Worm (Caenorhabditis elegans) whole organism, L4 larva: ENCODE measurements around the gene nlp-47.

Experiments
- F26F4.8 ChIP-seq: fragments of 200-800 bp; sonication (Bioruptor generic); conservative IDR thresholded peaks from 2 replicates; pipeline ENCODE4 v1.3.6; 2022; ENCODE audit warnings: missing genetic modification characterization, missing compliant biosample characterization
- F37D6.2 ChIP-seq: sonication (generic microtip); optimal IDR thresholded peaks from 2 replicates; lab custom pipeline; 2016; ENCODE audit warnings: mild to moderate bottlenecking, missing genetic modification characterization, missing compliant biosample characterization
- F49E8.2 ChIP-seq: sonication (generic microtip); optimal IDR thresholded peaks from 2 replicates; lab custom pipeline; 2016; ENCODE audit warnings: missing compliant biosample characterization, mild to moderate bottlenecking, missing genetic modification characterization, borderline replicate concordance
- R02D3.7 ChIP-seq: fragments of 150-350 bp; sonication (generic microtip); optimal IDR thresholded peaks from 3 replicates; lab custom pipeline; 2014; ENCODE audit warnings: missing biosample characterization, missing genetic modification characterization
- T20F7.1 ChIP-seq: fragments of 200-800 bp; sonication (Bioruptor generic); optimal IDR thresholded peaks from 2 replicates; lab custom pipeline; 2018; ENCODE audit warnings: mild to moderate bottlenecking, missing genetic modification characterization, missing compliant biosample characterization
- Y48G9A.11 ChIP-seq: fragments of 200-800 bp; sonication (Bioruptor generic); IDR thresholded peaks from 2 replicates; pipeline ENCODE4 v1.3.6; 2022; ENCODE audit warnings: missing genetic modification reagents, missing genetic modification characterization, missing compliant biosample characterization
- Y75B8A.6 ChIP-seq: fragments of 200-800 bp; sonication (Bioruptor generic); IDR thresholded peaks from 2 replicates; pipeline ENCODE4 v1.3.6; 2022; ENCODE audit warnings: missing genetic modification reagents, missing genetic modification characterization, missing compliant biosample characterization
- ZK546.5 ChIP-seq, 2 experiments: sonication (generic microtip); optimal IDR thresholded peaks; 2 replicates each; lab custom pipeline; 2017; ENCODE audit warnings: missing biosample characterization in 2 of 2, missing genetic modification characterization in 2 of 2
- aha-1 ChIP-seq: fragments of 150-350 bp; peaks from one replicate; lab custom pipeline; 2014; ENCODE audit warnings: missing biosample characterization, missing genetic modification characterization
- arid-1 ChIP-seq: fragments of 200-800 bp; sonication (Bioruptor generic); conservative IDR thresholded peaks from 2 replicates; pipeline ENCODE4 v1.3.6; 2022; ENCODE audit warnings: missing genetic modification reagents, missing genetic modification characterization, missing compliant biosample characterization
- attf-4 ChIP-seq: sonication (generic microtip); optimal IDR thresholded peaks from 3 replicates; lab custom pipeline; 2017; ENCODE audit warnings: missing biosample characterization, missing genetic modification characterization
- ceh-28 ChIP-seq: fragments of 150-350 bp; optimal IDR thresholded peaks from 2 replicates; lab custom pipeline; 2014; ENCODE audit warnings: missing biosample characterization, missing genetic modification reagents, missing genetic modification characterization
- ceh-44 ChIP-seq: fragments of 200-800 bp; sonication (Bioruptor generic); IDR thresholded peaks from 2 replicates; pipeline ENCODE4 v1.3.6; 2022; ENCODE audit warnings: missing genetic modification reagents, missing genetic modification characterization, missing compliant biosample characterization
- ceh-62 ChIP-seq: sonication (generic microtip); optimal IDR thresholded peaks from 2 replicates; lab custom pipeline; 2017; ENCODE audit warnings: missing biosample characterization, missing genetic modification characterization
- ces-1 ChIP-seq: fragments of 150-350 bp; sonication (generic microtip); optimal IDR thresholded peaks from 4 replicates; lab custom pipeline; 2014; ENCODE audit warnings: missing biosample characterization, missing genetic modification reagents, missing genetic modification characterization
- cey-2 ChIP-seq: sonication (generic microtip); optimal IDR thresholded peaks from 3 replicates; lab custom pipeline; 2017; ENCODE audit warnings: missing genetic modification characterization, mild to moderate bottlenecking, missing compliant biosample characterization, antibody characterized with exemption, borderline replicate concordance; ENCODE audit not compliant: insufficient read depth
- daf-16 ChIP-seq, 3 experiments: sonication (generic microtip); optimal IDR thresholded peaks; 2 replicates each; lab custom pipeline; 2016 to 2017; ENCODE audit warnings: missing genetic modification characterization in 3 of 3, missing genetic modification reagents in 3 of 3, mild to moderate bottlenecking in 2 of 3, missing compliant biosample characterization in 2 of 3, missing biosample characterization in 1 of 3, moderate library complexity in 1 of 3
- dmd-8 ChIP-seq: fragments of 200-800 bp; sonication (Bioruptor generic); IDR thresholded peaks from 2 replicates; pipeline ENCODE4 v1.3.6; 2022; ENCODE audit warnings: missing genetic modification characterization, missing compliant biosample characterization
- egl-27 ChIP-seq: sonication (generic microtip); optimal IDR thresholded peaks from 3 replicates; lab custom pipeline; 2017; ENCODE audit warnings: missing biosample characterization, missing genetic modification reagents, missing genetic modification characterization
- gei-8 ChIP-seq: fragments of 200-800 bp; sonication (Bioruptor generic); optimal IDR thresholded peaks from 2 replicates; lab custom pipeline; 2018; ENCODE audit warnings: mild to moderate bottlenecking, missing genetic modification characterization, missing compliant biosample characterization
- hif-1 ChIP-seq, 2 experiments: sonication (generic microtip); optimal IDR thresholded peaks; 2 replicates each; lab custom pipeline; 2016 to 2017; ENCODE audit warnings: missing compliant biosample characterization in 2 of 2, missing genetic modification characterization in 2 of 2, missing genetic modification reagents in 2 of 2, missing genotype in 2 of 2, mild to moderate bottlenecking in 1 of 2
- hlh-30 ChIP-seq: sonication (generic microtip); optimal IDR thresholded peaks from 2 replicates; lab custom pipeline; 2017; ENCODE audit warnings: antibody characterized with exemption, mild to moderate bottlenecking, missing genetic modification characterization, missing compliant biosample characterization; ENCODE audit not compliant: insufficient read depth
- lim-7 ChIP-seq: fragments of 200-800 bp; sonication (Bioruptor generic); IDR thresholded peaks from 2 replicates; pipeline ENCODE4 v1.3.6; 2022; ENCODE audit warnings: missing genetic modification characterization, missing compliant biosample characterization
- lin-1 ChIP-seq: fragments of 200-800 bp; sonication (Bioruptor generic); IDR thresholded peaks from 2 replicates; pipeline ENCODE4 v1.3.6; 2022; ENCODE audit warnings: missing genetic modification reagents, missing genetic modification characterization, missing compliant biosample characterization
- lin-13 ChIP-seq: fragments of 150-350 bp; optimal IDR thresholded peaks from 2 replicates; lab custom pipeline; 2014; ENCODE audit warnings: missing biosample characterization, missing genetic modification reagents, missing genetic modification characterization
- lin-15B ChIP-seq: fragments of 150-350 bp; sonication (generic microtip); optimal IDR thresholded peaks from 3 replicates; lab custom pipeline; 2014; ENCODE audit warnings: missing biosample characterization, missing genetic modification characterization
- lir-3 ChIP-seq: sonication (generic microtip); optimal IDR thresholded peaks from 2 replicates; lab custom pipeline; 2016; ENCODE audit warnings: mild to moderate bottlenecking, missing genetic modification characterization, missing compliant biosample characterization
- lsy-2 ChIP-seq, 2 experiments: fragments of 150-350 bp in 1 of 2; sonication (generic microtip) in 1 of 2; optimal IDR thresholded peaks; 2 replicates each; lab custom pipeline; 2014 to 2017; ENCODE audit warnings: missing biosample characterization in 2 of 2, missing genetic modification characterization in 2 of 2
- mep-1 ChIP-seq: fragments of 150-350 bp; sonication (generic microtip); optimal IDR thresholded peaks from 3 replicates; lab custom pipeline; 2014; ENCODE audit warnings: missing biosample characterization, missing genetic modification characterization
- nhr-111 ChIP-seq: fragments of 200-800 bp; sonication (Bioruptor generic); optimal IDR thresholded peaks from 2 replicates; lab custom pipeline; 2018; ENCODE audit warnings: mild to moderate bottlenecking, missing genetic modification characterization, missing compliant biosample characterization
- nhr-25 ChIP-seq: sonication (generic microtip); optimal IDR thresholded peaks from 2 replicates; lab custom pipeline; 2017; ENCODE audit warnings: missing genetic modification characterization, mild to moderate bottlenecking, missing compliant biosample characterization, antibody characterized with exemption, moderate library complexity, borderline replicate concordance; ENCODE audit not compliant: insufficient read depth
- nhr-28 ChIP-seq: fragments of 150-350 bp; optimal IDR thresholded peaks from 2 replicates; lab custom pipeline; 2014; ENCODE audit warnings: missing biosample characterization, missing genetic modification characterization
- nhr-48 ChIP-seq: sonication (generic microtip); optimal IDR thresholded peaks from 2 replicates; lab custom pipeline; 2016; ENCODE audit warnings: mild to moderate bottlenecking, missing genetic modification characterization, missing compliant biosample characterization
- nhr-6 ChIP-seq: fragments of 150-350 bp; optimal IDR thresholded peaks from 2 replicates; lab custom pipeline; 2014; ENCODE audit warnings: missing biosample characterization, missing genetic modification characterization
- nhr-76 ChIP-seq: fragments of 150-350 bp; optimal IDR thresholded peaks from 2 replicates; lab custom pipeline; 2014; ENCODE audit warnings: missing biosample characterization, missing genetic modification characterization
- pqm-1 ChIP-seq: sonication (generic microtip); optimal IDR thresholded peaks from 2 replicates; lab custom pipeline; 2017; ENCODE audit warnings: missing biosample characterization, missing genetic modification characterization
- saeg-2 ChIP-seq: fragments of 200-800 bp; sonication (Bioruptor generic); IDR thresholded peaks from 2 replicates; pipeline ENCODE4 v1.3.6; 2022; ENCODE audit warnings: missing genetic modification reagents, missing genetic modification characterization, missing compliant biosample characterization
- snpc-4 ChIP-seq: fragments of 150-350 bp; optimal IDR thresholded peaks from 2 replicates; lab custom pipeline; 2014; ENCODE audit warnings: missing biosample characterization, missing genetic modification characterization
- spr-3 ChIP-seq: fragments of 200-800 bp; sonication (Bioruptor generic); optimal IDR thresholded peaks from 2 replicates; lab custom pipeline; 2018; ENCODE audit warnings: mild to moderate bottlenecking, missing genetic modification characterization, missing compliant biosample characterization
- tra-1 ChIP-seq: fragments of 200-800 bp; sonication (Bioruptor generic); IDR thresholded peaks from 2 replicates; pipeline ENCODE4 v1.3.6; 2022; ENCODE audit warnings: missing genetic modification reagents, missing genetic modification characterization, missing compliant biosample characterization
- unc-39 ChIP-seq: sonication (generic microtip); optimal IDR thresholded peaks from 2 replicates; lab custom pipeline; 2017; ENCODE audit warnings: missing biosample characterization, missing genetic modification characterization
- zag-1 ChIP-seq: fragments of 150-350 bp; optimal IDR thresholded peaks from 2 replicates; lab custom pipeline; 2014; ENCODE audit warnings: missing biosample characterization, missing genetic modification characterization
- zfp-3 ChIP-seq: fragments of 200-800 bp; sonication (Bioruptor generic); conservative IDR thresholded peaks from 2 replicates; pipeline ENCODE4 v1.3.6; 2022; ENCODE audit warnings: missing genetic modification reagents, missing genetic modification characterization, missing compliant biosample characterization
- zip-2 ChIP-seq: fragments of 150-350 bp; optimal IDR thresholded peaks from 2 replicates; lab custom pipeline; 2014; ENCODE audit warnings: missing biosample characterization, missing genetic modification characterization
- ztf-11 ChIP-seq: fragments of 150-350 bp; optimal IDR thresholded peaks from 2 replicates; lab custom pipeline; 2014; ENCODE audit warnings: missing biosample characterization, missing genetic modification characterization
- ztf-7 ChIP-seq: fragments of 150-350 bp; optimal IDR thresholded peaks from 2 replicates; lab custom pipeline; 2014; ENCODE audit warnings: missing biosample characterization, missing genetic modification characterization

The nlp-47 gene

DNA sequence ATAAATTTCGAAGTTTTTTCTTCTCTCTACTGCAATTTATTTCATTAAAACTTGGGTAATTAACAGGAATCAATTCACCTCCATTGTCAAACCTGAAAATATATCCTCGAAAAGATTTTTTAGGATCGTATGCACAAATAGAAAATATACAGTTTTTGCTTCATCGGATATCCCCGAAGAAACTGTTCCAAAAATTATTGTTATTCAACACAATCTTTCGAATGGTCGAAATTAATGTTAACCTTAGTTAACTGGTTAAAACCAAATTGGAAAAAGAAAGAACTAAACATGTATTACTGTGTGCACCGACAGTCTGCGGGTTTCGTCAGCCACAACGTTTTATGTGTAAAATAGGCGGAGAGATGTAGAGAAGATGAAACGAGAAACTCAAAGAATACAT, 26.5 kb downstream of the nlp-47 start (continued):
- TF ChIP-seq F49E8.2 (tag; lab: Kevin White, UChicago) = peak; percentile 53
- TF ChIP-seq hif-1 (tag; optimal IDR thresholded peaks at IDR 0.05; lab: Kevin White, UChicago) = no peak
- TF ChIP-seq ZK546.5 (tag; optimal IDR thresholded peaks at IDR 0.05; lab: Kevin White, UChicago) = no peak
- no peak for TF ChIP-seq lin-1 (GFP tag; lab: Robert Waterston, UW)
- no peak for TF ChIP-seq nhr-6 (tag; lab: Kevin White, UChicago)
- TF ChIP-seq lsy-2 (tag; optimal IDR thresholded peaks at IDR 0.05; lab: Kevin White, UChicago) = no peak
- peak; percentile 22 for TF ChIP-seq nhr-25
- no peak for TF ChIP-seq unc-39
- TF ChIP-seq ceh-62 = no peak
- TF ChIP-seq lim-7 = no peak
- no peak for TF ChIP-seq spr-3
- TF ChIP-seq saeg-2 = no peak
- TF ChIP-seq gei-8 = no peak
- TF ChIP-seq, all 104 proteins: peak for 13

DNA sequence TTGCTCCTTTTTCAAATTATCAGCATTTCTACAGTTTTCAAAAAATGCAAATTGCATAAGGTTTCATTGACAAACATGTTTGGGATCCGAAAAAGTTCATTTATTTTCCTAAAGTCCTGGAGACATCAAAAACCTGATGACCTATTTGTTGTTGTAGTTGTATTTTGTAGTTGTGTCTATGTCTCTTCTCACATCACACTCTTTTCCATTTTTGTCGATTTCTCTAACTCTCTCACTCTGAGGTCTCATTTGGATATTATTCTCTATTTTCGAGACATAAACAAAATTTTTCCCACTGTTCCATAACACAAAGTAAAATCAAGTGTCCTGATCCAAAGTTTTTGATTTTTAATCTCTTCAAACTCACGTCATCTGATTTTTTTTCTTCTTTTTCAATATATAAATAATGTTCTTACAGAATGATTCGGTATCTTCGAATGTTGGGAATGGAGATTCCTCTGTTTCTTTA, 28.2 kb downstream of the nlp-47 start, which contains the start of gene slc-46A:
TSS of gene slc-46A (plus strand) at position 419 of the 469 bp plus-strand sequence.
- TF ChIP-seq pqm-1 (peak; percentile 51), aha-1 (peak; percentile 61), daf-16 (GFP tag; optimal IDR thresholded peaks at IDR 0.05; lab: Kevin White, UChicago) (no peak), daf-16 (tag; optimal IDR thresholded peaks at IDR 0.05; lab: Kevin White, UChicago) (peak; percentile 5), nhr-48 (tag; lab: Kevin White, UChicago) (no peak), nhr-28 (tag; lab: Kevin White, UChicago) (peak; percentile 86), zag-1 (tag; lab: Kevin White, UChicago) (no peak), tra-1 (GFP tag; lab: Robert Waterston, UW) (no peak)

DNA sequence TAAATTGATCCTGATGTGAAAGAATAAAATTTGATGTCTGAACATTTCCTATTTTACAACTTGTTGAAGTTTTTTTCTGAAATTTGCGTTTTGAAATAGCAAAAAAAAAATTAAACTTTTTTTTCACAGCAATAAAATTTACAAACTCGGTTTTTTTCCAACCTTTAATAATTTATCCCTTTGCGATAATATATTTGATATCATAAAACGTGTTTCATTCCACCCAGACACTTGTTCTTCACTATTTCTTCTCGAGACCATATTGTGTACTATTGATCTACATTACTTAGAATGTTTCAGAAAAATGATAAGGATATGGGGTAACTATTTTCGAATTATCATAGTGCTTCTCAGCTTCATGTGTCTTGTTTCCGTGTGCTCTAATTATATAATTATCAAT, 35.5 kb downstream of the nlp-47 start, which contains the start of gene Y4C6B.4:
TSS of gene Y4C6B.4 (plus strand) at position 301 of the 400 bp plus-strand sequence.
- TF ChIP-seq mep-1 (tag; lab: Kevin White, UChicago) (no peak), egl-27 (tag; lab: Kevin White, UChicago) (no peak), lin-13 (GFP tag; lab: Kevin White, UChicago) (no peak), lim-7 (no peak), F37D6.2 (no peak), lir-3 (tag; lab: Kevin White, UChicago) (no peak), ceh-28 (tag; lab: Kevin White, UChicago) (no peak), ces-1 (GFP tag; lab: Kevin White, UChicago) (no peak), cey-2 (tag; lab: Kevin White, UChicago) (no peak), ztf-7 (tag; lab: Kevin White, UChicago) (no peak), zip-2 (tag; lab: Kevin White, UChicago) (no peak), T20F7.1 (GFP tag; lab: Kevin White, UChicago) (no peak), lin-15B (tag; lab: Kevin White, UChicago) (no peak), R02D3.7 (no peak), F26F4.8 (GFP tag; lab: Robert Waterston, UW) (no peak), snpc-4 (tag; lab: Kevin White, UChicago) (no peak), dmd-8 (GFP tag; lab: Robert Waterston, UW) (no peak)

DNA sequence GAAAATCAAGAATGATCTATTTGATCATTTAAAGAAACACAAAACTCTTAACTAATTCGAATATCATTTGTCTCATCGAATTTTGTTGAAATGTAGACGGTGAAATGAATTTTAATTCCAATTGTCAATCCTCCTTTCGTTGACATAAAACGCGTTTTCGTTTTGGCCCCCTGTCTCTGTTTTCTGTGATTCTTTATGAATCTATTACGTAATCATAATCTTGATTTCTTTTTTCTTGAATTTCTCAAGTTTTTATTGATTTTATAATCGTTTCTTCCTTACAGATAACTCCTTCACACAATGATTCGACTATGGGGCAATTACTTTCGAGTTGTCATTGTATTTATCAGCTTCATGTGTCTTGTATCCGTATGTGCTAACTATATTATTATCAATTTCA, 41.5 kb downstream of the nlp-47 start, which contains the start of gene Y4C6B.3:
TSS of gene Y4C6B.3 (plus strand) at position 301 of the 400 bp plus-strand sequence.
- TF ChIP-seq zag-1 (tag; lab: Kevin White, UChicago) (no peak), lin-1 (GFP tag; lab: Robert Waterston, UW) (no peak), nhr-111 (GFP tag; lab: Kevin White, UChicago) (no peak), hlh-30 (tag; lab: Kevin White, UChicago) (no peak), attf-4 (tag; lab: Kevin White, UChicago) (no peak), ztf-11 (tag; lab: Kevin White, UChicago) (no peak), nhr-76 (tag; lab: Kevin White, UChicago) (no peak), arid-1 (GFP tag; lab: Robert Waterston, UW) (no peak), snpc-4 (tag; lab: Kevin White, UChicago) (no peak), Y48G9A.11 (no peak), lir-3 (tag; lab: Kevin White, UChicago) (no peak), hif-1 (tag; optimal IDR thresholded peaks at IDR 0.05; lab: Kevin White, UChicago) (no peak), saeg-2 (no peak), nhr-48 (tag; lab: Kevin White, UChicago) (no peak), Y75B8A.6 (no peak), ceh-44 (no peak), zfp-3 (GFP tag; lab: Robert Waterston, UW) (no peak), nhr-28 (tag; lab: Kevin White, UChicago) (no peak)
